Worm (Caenorhabditis elegans): ENCODE data around the gene clec-144.

Gene clec-144

DNA sequence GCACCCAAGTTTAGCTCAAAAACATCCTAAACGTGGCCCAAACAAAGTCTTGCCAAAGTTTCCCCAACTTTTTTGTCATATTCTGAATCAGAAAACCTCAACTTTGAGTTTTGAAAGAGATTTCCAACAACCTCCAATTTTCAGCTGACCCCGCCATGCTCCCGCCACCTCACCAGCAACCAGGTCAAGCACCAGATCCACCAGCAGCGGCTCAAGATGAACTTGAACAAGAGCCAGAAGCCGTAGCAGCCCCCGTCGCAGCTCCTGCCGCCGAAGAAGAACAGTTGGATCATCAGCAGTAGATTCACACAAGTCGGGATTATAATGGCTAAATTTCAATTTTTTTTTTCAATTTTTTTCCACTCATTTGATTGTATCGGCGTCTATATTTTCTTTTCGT is 21.1 kb downstream of the clec-144 start:
- peak; percentile 71 for TF ChIP-seq set-16 (GFP tag; IDR thresholded peaks at IDR 0.05)
- TF ChIP-seq F49E8.2 (tag; optimal IDR thresholded peaks at IDR 0.05; ENCODE audit: borderline replicate concordance): no peak

DNA sequence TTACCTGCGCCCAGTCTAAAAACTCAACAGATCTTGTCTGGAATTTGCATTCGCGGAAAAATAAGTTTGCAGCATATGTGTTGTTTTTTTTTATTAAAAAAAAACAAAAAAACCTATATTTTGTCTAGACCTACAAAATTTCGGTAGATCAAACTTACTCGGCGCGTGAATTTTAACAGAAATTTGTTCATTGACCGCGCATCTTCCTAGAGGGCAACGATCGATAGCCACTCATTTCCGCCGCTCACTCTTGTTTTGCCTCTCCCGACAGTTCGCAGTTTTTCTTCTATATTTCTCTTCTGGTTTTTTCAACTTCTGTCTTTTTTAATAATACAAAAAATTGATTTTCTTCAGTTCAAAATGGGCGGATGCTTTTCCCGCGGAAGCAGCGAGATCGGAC is 21.9 kb downstream of the clec-144 start, which contains the start of gene F43G6.7:
TSS of gene F43G6.7 (plus strand) at position 355 of the 400 bp plus-strand sequence.
- no peak for TF ChIP-seq nhr-77 (tag; optimal IDR thresholded peaks at IDR 0.05)
- no peak for TF ChIP-seq daf-16 (GFP tag; optimal IDR thresholded peaks at IDR 0.05)
- no peak for TF ChIP-seq daf-16 (tag; optimal IDR thresholded peaks at IDR 0.05)
- TF ChIP-seq mes-2 (tag; optimal IDR thresholded peaks at IDR 0.05; ENCODE audit: poor library complexity, severe bottlenecking): no peak
- TF ChIP-seq unc-130 (GFP tag; optimal IDR thresholded peaks at IDR 0.05): no peak
- TF ChIP-seq F10B5.3 (tag; optimal IDR thresholded peaks at IDR 0.05): no peak
- no peak for TF ChIP-seq spr-3 (GFP tag; optimal IDR thresholded peaks at IDR 0.05)
- TF ChIP-seq nhr-11 (tag; optimal IDR thresholded peaks at IDR 0.05): no peak
- TF ChIP-seq fkh-10 (GFP tag; optimal IDR thresholded peaks at IDR 0.05): no peak
- TF ChIP-seq nhr-41 (GFP tag; IDR thresholded peaks at IDR 0.05): no peak
- no peak for TF ChIP-seq aha-1 (tag)
- no peak for TF ChIP-seq lim-7 (GFP tag; IDR thresholded peaks at IDR 0.05)
- no peak for TF ChIP-seq set-16 (GFP tag; IDR thresholded peaks at IDR 0.05)
- no peak for TF ChIP-seq tag-97 (GFP tag; IDR thresholded peaks at IDR 0.05)
- TF ChIP-seq dpl-1 (GFP tag; optimal IDR thresholded peaks at IDR 0.05): no peak
- TF ChIP-seq ceh-62 (tag; optimal IDR thresholded peaks at IDR 0.05): no peak
- TF ChIP-seq fos-1 (tag; optimal IDR thresholded peaks at IDR 0.05): no peak
- no peak for TF ChIP-seq attf-4 (tag; optimal IDR thresholded peaks at IDR 0.05)
- TF ChIP-seq nhr-25 (tag; optimal IDR thresholded peaks at IDR 0.05; ENCODE audit: borderline replicate concordance, insufficient read depth): no peak

DNA sequence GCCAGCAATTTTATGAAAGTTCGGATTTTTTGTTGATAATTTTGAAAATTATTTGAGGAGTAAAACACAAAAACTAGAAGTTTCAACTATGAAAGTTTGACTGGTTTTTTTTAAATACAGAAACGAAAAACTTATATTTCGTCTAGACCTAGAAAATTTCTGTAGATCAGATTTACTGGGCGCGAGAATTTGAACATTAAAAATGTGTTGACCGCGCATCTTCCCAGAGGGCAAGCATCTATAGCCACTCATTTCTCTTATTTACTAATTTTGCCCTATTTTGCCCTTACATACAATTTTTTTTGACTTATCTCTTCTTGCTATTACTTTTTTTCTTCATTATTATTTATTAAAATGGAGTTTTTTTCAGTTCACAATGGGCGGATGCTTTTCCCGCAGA is 23.4 kb downstream of the clec-144 start, which contains the start of gene F43G6.10:
TSS of gene F43G6.10 (plus strand) at position 371 of the 400 bp plus-strand sequence.
- TF ChIP-seq F49E8.2 (tag; optimal IDR thresholded peaks at IDR 0.05; ENCODE audit: borderline replicate concordance) (no peak), zfp-3 (GFP tag; conservative IDR thresholded peaks at IDR 0.05) (no peak), duxl-1 (tag; optimal IDR thresholded peaks at IDR 0.05; ENCODE audit: poor library complexity) (no peak), gei-8 (GFP tag; optimal IDR thresholded peaks at IDR 0.05) (no peak), hif-1 (tag; optimal IDR thresholded peaks at IDR 0.05) (no peak), T20F7.1 (GFP tag; optimal IDR thresholded peaks at IDR 0.05) (no peak), aha-1 (tag) (no peak), mes-2 (tag; optimal IDR thresholded peaks at IDR 0.05; ENCODE audit: poor library complexity, severe bottlenecking) (no peak), fos-1 (tag; optimal IDR thresholded peaks at IDR 0.05) (no peak), tra-1 (GFP tag; IDR thresholded peaks at IDR 0.05) (no peak), unc-39 (tag; optimal IDR thresholded peaks at IDR 0.05) (no peak)

DNA sequence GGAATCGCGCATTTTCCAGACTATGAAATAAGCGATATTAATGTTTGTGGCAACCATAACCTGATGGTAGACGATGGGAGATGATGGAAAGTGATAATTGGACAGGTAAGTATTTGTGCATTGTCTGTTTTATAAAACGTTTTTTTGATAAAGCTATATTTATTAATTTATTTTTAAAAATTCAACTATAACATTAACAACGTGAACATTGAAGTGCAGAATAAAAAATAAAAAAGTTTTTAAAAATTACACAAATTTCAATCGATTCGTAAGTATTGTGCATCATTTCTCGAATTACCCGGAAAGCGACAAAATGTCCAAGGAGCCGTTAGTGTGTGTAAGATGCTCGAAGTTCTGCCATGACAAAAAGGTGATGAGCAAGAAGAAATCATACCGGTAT is 26.1 kb downstream of the clec-144 start, which contains the start of gene jmjd-1.1:
TSS of gene jmjd-1.1 (plus strand) at position 301 of the 400 bp plus-strand sequence.
- TF ChIP-seq ceh-62 (tag; optimal IDR thresholded peaks at IDR 0.05) (no peak), ztf-11 (tag; optimal IDR thresholded peaks at IDR 0.05) (no peak), egl-27 (tag; optimal IDR thresholded peaks at IDR 0.05) (no peak), lir-3 (tag; optimal IDR thresholded peaks at IDR 0.05) (no peak), zfp-3 (GFP tag; conservative IDR thresholded peaks at IDR 0.05) (no peak), nhr-25 (tag; optimal IDR thresholded peaks at IDR 0.05; ENCODE audit: borderline replicate concordance, insufficient read depth) (no peak), ceh-32 (tag; optimal IDR thresholded peaks at IDR 0.05; ENCODE audit: poor library complexity) (no peak), aha-1 (tag) (no peak), cey-2 (tag; optimal IDR thresholded peaks at IDR 0.05; ENCODE audit: borderline replicate concordance, insufficient read depth) (no peak), aly-2 (tag; optimal IDR thresholded peaks at IDR 0.05) (no peak), sdz-12 (GFP tag; optimal IDR thresholded peaks at IDR 0.05) (no peak), lin-1 (GFP tag; IDR thresholded peaks at IDR 0.05) (no peak), zag-1 (tag; optimal IDR thresholded peaks at IDR 0.05) (no peak), Y75B8A.6 (GFP tag; IDR thresholded peaks at IDR 0.05) (no peak), zip-11 (GFP tag; IDR thresholded peaks at IDR 0.05) (no peak), nhr-6 (tag; optimal IDR thresholded peaks at IDR 0.05) (no peak), skn-1 (tag; optimal IDR thresholded peaks at IDR 0.05) (no peak), dve-1 (tag; optimal IDR thresholded peaks at IDR 0.05; ENCODE audit: insufficient read depth) (no peak), nhr-42 (GFP tag; IDR thresholded peaks at IDR 0.05) (no peak)
